Worm (Caenorhabditis elegans) whole organism, dauer: ENCODE measurements around the gene F48E8.4.

Experiments
- unc-62 ChIP-seq: sonication (generic microtip); optimal IDR thresholded peaks from 2 replicates; lab custom pipeline; 2017; ENCODE audit warnings: missing biosample characterization, missing genetic modification reagents, missing genetic modification characterization

Gene F48E8.4

ce11 chrIII:5487087-5487603 is 33.8 kb downstream of the F48E8.4 start, which contains the start of gene osg-1:
osg-1 (plus strand) TSS chrIII:5487553.
- no peak for TF ChIP-seq unc-62 (GFP tag; lab: Kevin White, UChicago)

- no peak for TF ChIP-seq unc-62 (GFP tag; lab: Kevin White, UChicago)
Observed at ce11 chrIII:5495168-5495567, 41.8 kb downstream of the F48E8.4 start, which contains the start of gene R02F2.8. R02F2.8 (minus strand) TSS chrIII:5495268.

ce11 chrIII:5498973-5499372 is 45.6 kb downstream of the F48E8.4 start, which contains the start of gene R02F2.9:
R02F2.9 (plus strand) TSS chrIII:5499190.
- no peak for TF ChIP-seq unc-62 (GFP tag; lab: Kevin White, UChicago)

- no peak for TF ChIP-seq unc-62 (GFP tag; lab: Kevin White, UChicago)
Observed at ce11 chrIII:5499942-5500341, 46.6 kb downstream of the F48E8.4 start.

ce11 chrIII:5500732-5501131 is 47.3 kb downstream of the F48E8.4 start:
- no peak for TF ChIP-seq unc-62 (GFP tag; lab: Kevin White, UChicago)

- no peak for TF ChIP-seq unc-62 (GFP tag; lab: Kevin White, UChicago)
Observed at ce11 chrIII:5501358-5502287, 48.2 kb downstream of the F48E8.4 start, which contains the start of gene R02F2.1. R02F2.1 (plus strand) TSS chrIII:5501885.

- no peak for TF ChIP-seq unc-62 (GFP tag; lab: Kevin White, UChicago)
Observed at ce11 chrIII:5502915-5503575, 49.7 kb downstream of the F48E8.4 start.

- no peak for TF ChIP-seq unc-62 (GFP tag; lab: Kevin White, UChicago)
Observed at ce11 chrIII:5503669-5504068, 50.3 kb downstream of the F48E8.4 start.

- TF ChIP-seq unc-62 (GFP tag; lab: Kevin White, UChicago): no peak
Observed at ce11 chrIII:5504164-5504563, 50.8 kb downstream of the F48E8.4 start.

ce11 chrIII:5504725-5505473 is 51.5 kb downstream of the F48E8.4 start:
- no peak for TF ChIP-seq unc-62 (GFP tag; lab: Kevin White, UChicago)

- no peak for TF ChIP-seq unc-62 (GFP tag; lab: Kevin White, UChicago)
Observed at ce11 chrIII:5505474-5506022, 52.2 kb downstream of the F48E8.4 start.

- TF ChIP-seq unc-62 (GFP tag; lab: Kevin White, UChicago): no peak
Observed at ce11 chrIII:5506023-5506597, 52.7 kb downstream of the F48E8.4 start.

- TF ChIP-seq unc-62 (GFP tag; lab: Kevin White, UChicago): no peak
Observed at ce11 chrIII:5506936-5507335, 53.5 kb downstream of the F48E8.4 start.

- no peak for TF ChIP-seq unc-62 (GFP tag; lab: Kevin White, UChicago)
Observed at ce11 chrIII:5508669-5509068, 55.3 kb downstream of the F48E8.4 start, which contains the start of gene D1044.7. D1044.7 (minus strand) TSS chrIII:5508769.
